Worm (Caenorhabditis elegans) whole organism, midembryonic: ENCODE results near the gene Y77E11A.8.

Experiments
- flt-1 ChIP-seq: fragments of 200-800 bp; sonication (Bioruptor generic); IDR thresholded peaks from 2 replicates; pipeline ENCODE4 v1.3.6; 2022; ENCODE audit warnings: missing genetic modification characterization, missing compliant biosample characterization
- klf-2 ChIP-seq: fragments of 200-800 bp; sonication (Bioruptor generic); conservative IDR thresholded peaks from 2 replicates; pipeline ENCODE4 v1.3.6; 2022; ENCODE audit warnings: missing genetic modification reagents, missing genetic modification characterization, missing compliant biosample characterization
- tab-1 ChIP-seq: fragments of 200-800 bp; sonication (Bioruptor generic); IDR thresholded peaks from 2 replicates; pipeline ENCODE4 v1.3.6; 2022; ENCODE audit warnings: missing genetic modification characterization, missing compliant biosample characterization
- ztf-23 ChIP-seq: fragments of 200-800 bp; sonication (Bioruptor generic); IDR thresholded peaks from 2 replicates; pipeline ENCODE4 v1.3.6; 2022; ENCODE audit warnings: missing genetic modification reagents, missing genetic modification characterization, missing compliant biosample characterization
- ztf-29 ChIP-seq: fragments of 200-800 bp; sonication (Bioruptor generic); IDR thresholded peaks from 2 replicates; pipeline ENCODE4 v1.3.6; 2022; ENCODE audit warnings: missing genetic modification reagents, missing genetic modification characterization, missing compliant biosample characterization

DNA sequence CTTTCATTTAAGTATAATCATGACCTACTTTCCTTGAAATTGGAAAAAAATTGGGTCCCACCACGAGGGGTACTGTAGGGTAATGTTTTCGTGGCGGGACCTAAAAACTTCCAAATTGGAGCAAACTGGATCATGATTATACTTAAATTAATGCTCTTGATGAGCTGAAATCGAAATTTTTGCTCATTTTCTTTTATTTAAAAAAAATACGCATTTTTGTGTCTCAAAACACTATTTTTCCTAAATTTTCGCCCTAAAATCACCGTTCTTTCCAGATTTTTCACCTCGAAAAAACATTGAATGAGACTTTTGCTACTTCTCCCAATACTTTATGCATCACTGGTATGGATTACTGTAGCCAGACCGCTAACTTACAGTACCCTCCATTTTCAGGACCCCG, 18.6 kb downstream of the Y77E11A.8 start, which contains the start of gene spp-31:
- TF ChIP-seq flt-1 (GFP tag; lab: Robert Waterston, UW) (no peak), ztf-23 (GFP tag; lab: Robert Waterston, UW) (no peak), klf-2 (GFP tag; lab: Robert Waterston, UW) (no peak), ztf-29 (GFP tag; lab: Robert Waterston, UW) (no peak), tab-1 (GFP tag; lab: Robert Waterston, UW) (no peak)
